Worm (Caenorhabditis elegans): ENCODE measurements around the gene sams-1.

Gene sams-1

DNA sequence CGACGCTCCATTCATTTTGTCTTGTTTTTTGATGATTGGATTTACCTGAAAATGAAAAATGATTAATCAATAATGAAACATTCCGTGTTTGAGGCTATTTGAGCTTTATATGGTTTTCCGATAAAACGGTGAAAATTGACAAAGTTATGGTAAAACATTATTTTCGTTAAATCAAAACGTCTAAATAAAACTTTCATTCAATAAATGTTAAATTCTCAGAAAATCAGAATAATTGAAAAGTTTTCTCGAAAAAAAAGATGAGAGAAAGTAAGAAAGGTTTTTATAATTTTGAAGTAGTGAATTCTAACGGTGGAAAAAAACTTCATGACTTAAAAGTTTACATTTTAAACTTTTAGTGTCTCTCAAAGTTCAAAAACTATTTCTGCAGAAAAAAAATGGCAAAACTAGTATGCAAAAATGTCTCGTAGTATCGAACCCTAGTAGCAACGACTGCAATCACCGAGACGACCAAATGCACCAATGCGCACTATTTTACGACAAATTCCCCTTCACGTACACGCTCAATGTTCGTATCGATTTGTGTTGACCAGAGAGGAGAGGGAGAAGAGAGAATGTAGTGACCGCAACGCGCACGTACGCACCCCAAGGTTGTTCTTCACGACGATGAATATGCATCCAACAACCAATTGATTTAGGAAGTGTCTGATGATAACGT lies 18.8 kb upstream of the sams-1 start, which contains the start of gene nfya-1:
Gene nfya-1 (minus strand): TSS at position 51 of the 676 bp plus-strand sequence.
- TF ChIP-seq elt-2 (tag; optimal IDR thresholded peaks at IDR 0.05) (no peak), unc-3 (GFP tag; conservative IDR thresholded peaks at IDR 0.05) (no peak), unc-3 (tag; optimal IDR thresholded peaks at IDR 0.05) (no peak), ceh-22 (tag; optimal IDR thresholded peaks at IDR 0.05) (no peak), ahr-1 (tag; optimal IDR thresholded peaks at IDR 0.05) (no peak), madf-2 (tag; optimal IDR thresholded peaks at IDR 0.05) (no peak), pat-9 (tag; optimal IDR thresholded peaks at IDR 0.05) (no peak), ceh-48 (tag; optimal IDR thresholded peaks at IDR 0.05) (peak; percentile 84), fax-1 (tag; optimal IDR thresholded peaks at IDR 0.05) (no peak), ceh-24 (tag; optimal IDR thresholded peaks at IDR 0.05) (no peak), Y22D7AL.16 (tag; optimal IDR thresholded peaks at IDR 0.05) (no peak), unc-42 (tag; optimal IDR thresholded peaks at IDR 0.05) (peak; percentile 3), K09A11.1 (tag; optimal IDR thresholded peaks at IDR 0.05; ENCODE audit: insufficient read depth) (no peak), ets-4 (tag; optimal IDR thresholded peaks at IDR 0.05) (no peak), nhr-11 (tag; optimal IDR thresholded peaks at IDR 0.05) (no peak), lin-11 (tag; optimal IDR thresholded peaks at IDR 0.05) (no peak), gmeb-2 (tag; optimal IDR thresholded peaks at IDR 0.05) (no peak), ceh-30 (tag; optimal IDR thresholded peaks at IDR 0.05) (no peak), dve-1 (tag; optimal IDR thresholded peaks at IDR 0.05) (no peak), mec-3 (tag; optimal IDR thresholded peaks at IDR 0.05; ENCODE audit: borderline replicate concordance) (no peak), hlh-6 (tag; optimal IDR thresholded peaks at IDR 0.05) (no peak), pha-4 (tag; optimal IDR thresholded peaks at IDR 0.05) (no peak), che-1 (tag; optimal IDR thresholded peaks at IDR 0.05) (no peak), ceh-45 (GFP tag; IDR thresholded peaks at IDR 0.05) (no peak), sdc-2 (tag; optimal IDR thresholded peaks at IDR 0.05) (peak; percentile 71), ceh-34 (tag; optimal IDR thresholded peaks at IDR 0.05) (no peak), unc-86 (tag; optimal IDR thresholded peaks at IDR 0.05) (no peak), ama-1 (optimal IDR thresholded peaks at IDR 0.05) (no peak), rnt-1 (tag; optimal IDR thresholded peaks at IDR 0.05) (peak; percentile 30), hlh-8 (tag; optimal IDR thresholded peaks at IDR 0.05) (no peak), npax-4 (tag; optimal IDR thresholded peaks at IDR 0.05) (no peak), ceh-6 (GFP tag; optimal IDR thresholded peaks at IDR 0.05) (no peak), ceh-31 (tag; optimal IDR thresholded peaks at IDR 0.05) (peak; percentile 37), pax-1 (tag; optimal IDR thresholded peaks at IDR 0.05) (no peak), hlh-13 (GFP tag; optimal IDR thresholded peaks at IDR 0.05) (no peak), zip-5 (tag; optimal IDR thresholded peaks at IDR 0.05) (no peak), nhr-232 (tag; optimal IDR thresholded peaks at IDR 0.05) (no peak), tbx-7 (tag; optimal IDR thresholded peaks at IDR 0.05) (no peak), ceh-19 (GFP tag; optimal IDR thresholded peaks at IDR 0.05) (no peak), tbx-2 (tag; optimal IDR thresholded peaks at IDR 0.05) (peak; percentile 1), odd-2 (tag; optimal IDR thresholded peaks at IDR 0.05) (no peak), ref-2 (tag; optimal IDR thresholded peaks at IDR 0.05) (no peak), pag-3 (tag; optimal IDR thresholded peaks at IDR 0.05; ENCODE audit: borderline replicate concordance) (no peak)

DNA sequence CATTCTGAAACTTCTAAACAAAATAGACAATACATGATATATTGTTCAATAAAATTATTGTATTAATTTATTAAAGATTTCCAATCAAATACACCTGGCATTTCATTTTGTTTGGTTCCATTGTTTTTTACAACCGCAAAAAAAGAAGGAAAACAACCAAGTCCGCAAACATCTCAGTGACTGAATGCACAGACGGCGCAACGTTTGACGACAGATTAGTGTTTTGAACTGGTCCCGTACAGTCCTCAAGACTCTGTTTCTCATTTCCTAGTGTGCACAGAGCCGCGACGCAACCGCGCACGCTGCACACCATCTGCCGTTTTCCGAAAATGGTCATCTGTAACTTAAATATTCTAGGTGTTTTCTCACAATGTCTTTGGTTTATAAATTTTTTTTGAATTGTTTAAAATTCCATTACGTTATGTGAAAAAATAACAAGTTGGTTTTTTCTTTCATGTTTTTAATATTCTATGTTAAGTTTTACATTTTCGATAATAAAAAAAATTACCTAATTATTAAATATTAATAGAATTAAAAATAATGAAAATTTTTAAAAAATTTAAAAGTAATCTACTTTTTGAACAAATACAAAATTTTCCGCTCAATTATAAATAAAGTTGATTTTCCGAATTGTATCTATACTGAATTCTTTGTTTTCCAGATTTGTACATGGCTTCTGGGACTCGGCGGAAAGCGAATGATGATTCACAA lies 17.4 kb upstream of the sams-1 start, which contains the start of gene lsd-1:
Gene lsd-1 (plus strand): TSS at position 661 of the 711 bp plus-strand sequence.
- TF ChIP-seq elt-4 (tag; optimal IDR thresholded peaks at IDR 0.05) (no peak), sdc-2 (tag; optimal IDR thresholded peaks at IDR 0.05) (peak; percentile 24)

All from whole organism, late embryonic.